Fruit fly (Drosophila melanogaster): ENCODE data around the gene CG34027.

dm6 chr3R:25077280-25077820 is 31.5 kb downstream of the CG34027 start:
- TF ChIP-seq CG14711 (tag; optimal IDR thresholded peaks at IDR 0.05): no peak
- TF ChIP-seq CG7045 (GFP tag; optimal IDR thresholded peaks at IDR 0.05): no peak
- no peak for TF ChIP-seq CG11617 (GFP tag; optimal IDR thresholded peaks at IDR 0.05)
- no peak for TF ChIP-seq Clk (GFP tag; optimal IDR thresholded peaks at IDR 0.05)
- TF ChIP-seq CG12768 (GFP tag; optimal IDR thresholded peaks at IDR 0.05): no peak
